Fruit fly (Drosophila melanogaster) Kc167 (cell line): ENCODE measurements around the gene CG3857.

Source experiments
- Myc ChIP-seq: fragments of >200 bp; optimal IDR thresholded peaks from 2 replicates; lab custom pipeline; 2017; ENCODE audit warnings: missing external identifiers
- Sin3A ChIP-seq: fragments of >200 bp; optimal IDR thresholded peaks from 2 replicates; lab custom pipeline; 2018; ENCODE audit warnings: missing external identifiers
- h ChIP-seq: fragments of >200 bp; optimal IDR thresholded peaks from 3 replicates; lab custom pipeline; 2018; ENCODE audit warnings: missing external identifiers
- insv ChIP-seq: fragments of >200 bp; optimal IDR thresholded peaks from 3 replicates; lab custom pipeline; 2018; ENCODE audit warnings: missing external identifiers
- psq ChIP-seq: fragments of >200 bp; optimal IDR thresholded peaks from 2 replicates; lab custom pipeline; 2017; ENCODE audit warnings: missing external identifiers
- ttk ChIP-seq: sonication (Bioruptor generic); optimal IDR thresholded peaks from 2 replicates; lab custom pipeline; 2017; ENCODE audit warnings: missing external identifiers

CG3857 gene

dm6 chrX:1950311-1950710, 10.5 kb upstream of the CG3857 start:
- TF ChIP-seq psq (no peak), Sin3A (lab: Kevin White, UChicago) (no peak), Myc (no peak), h (lab: Kevin White, UChicago) (no peak), ttk (lab: Kevin White, UChicago) (no peak), insv (no peak)

- TF ChIP-seq ttk (lab: Kevin White, UChicago): no peak
These were observed 9.8 kb upstream of the CG3857 start for dm6 chrX:1949598-1949997.

dm6 chrX:1948508-1949065, 8.7 kb upstream of the CG3857 start:
- no peak for TF ChIP-seq h (lab: Kevin White, UChicago)
- no peak for TF ChIP-seq ttk (lab: Kevin White, UChicago)
- TF ChIP-seq insv: no peak
- no peak for TF ChIP-seq Myc
- TF ChIP-seq psq: no peak
- no peak for TF ChIP-seq Sin3A (lab: Kevin White, UChicago)

dm6 chrX:1947900-1948374, 8.1 kb upstream of the CG3857 start:
- TF ChIP-seq h (lab: Kevin White, UChicago): no peak
- TF ChIP-seq Myc: no peak
- TF ChIP-seq Sin3A (lab: Kevin White, UChicago): no peak
- TF ChIP-seq psq: no peak
- no peak for TF ChIP-seq ttk (lab: Kevin White, UChicago)
- no peak for TF ChIP-seq insv

dm6 chrX:1947178-1947872, 7.5 kb upstream of the CG3857 start:
- TF ChIP-seq Myc (no peak), h (lab: Kevin White, UChicago) (no peak), Sin3A (lab: Kevin White, UChicago) (no peak), psq (no peak), ttk (lab: Kevin White, UChicago) (no peak), insv (no peak)

dm6 chrX:1945241-1945640, 5.4 kb upstream of the CG3857 start:
- TF ChIP-seq insv (no peak), Myc (no peak), ttk (lab: Kevin White, UChicago) (no peak), psq (no peak), Sin3A (lab: Kevin White, UChicago) (no peak), h (lab: Kevin White, UChicago) (no peak)

- TF ChIP-seq ttk (lab: Kevin White, UChicago) (no peak), Sin3A (lab: Kevin White, UChicago) (no peak), psq (no peak), insv (no peak), h (lab: Kevin White, UChicago) (no peak), Myc (no peak)
These were observed 4.6 kb upstream of the CG3857 start for dm6 chrX:1944245-1945114.

- TF ChIP-seq h (lab: Kevin White, UChicago) (no peak), ttk (lab: Kevin White, UChicago) (no peak), Sin3A (lab: Kevin White, UChicago) (no peak)
These were observed 3.8 kb upstream of the CG3857 start for dm6 chrX:1943337-1944244.

dm6 chrX:1941669-1942092, 1.8 kb upstream of the CG3857 start, which contains the start of gene Hr4:
Gene Hr4 (plus strand): TSS chrX:1941940.
- TF ChIP-seq Myc (no peak), h (lab: Kevin White, UChicago) (no peak), Sin3A (lab: Kevin White, UChicago) (no peak), psq (no peak), ttk (lab: Kevin White, UChicago) (no peak), insv (no peak)

- no peak for TF ChIP-seq psq
- no peak for TF ChIP-seq Sin3A (lab: Kevin White, UChicago)
- no peak for TF ChIP-seq insv
- no peak for TF ChIP-seq ttk (lab: Kevin White, UChicago)
- TF ChIP-seq Myc: no peak
- TF ChIP-seq h (lab: Kevin White, UChicago): no peak
These were observed 12.2 kb downstream of the CG3857 start, which contains the start of gene CG11596 for dm6 chrX:1927473-1928306. Gene CG11596 (plus strand): TSS chrX:1927683.
